Fruit fly (Drosophila melanogaster): Measurements from ENCODE around the gene CG13919.

- no peak for TF ChIP-seq CTCF (optimal IDR thresholded peaks at IDR 0.05)
- no peak for TF ChIP-seq CG8478 (optimal IDR thresholded peaks at IDR 0.05)
These were observed 47.0 kb downstream of the CG13919 start for dm6 chr3L:1692122-1692786.
